Fruit fly (Drosophila melanogaster) whole organism, embryonic: ENCODE measurements around the gene TyrRS.

ENCODE experiments used
- Atf3 ChIP-seq: fragments of 200-800 bp; sonication (Bioruptor generic); optimal IDR thresholded peaks from 3 replicates; lab custom pipeline; 2016; ENCODE audit warnings: missing biosample characterization, missing genetic modification characterization
- Blimp-1 ChIP-seq: fragments of 200-800 bp; sonication (Bioruptor generic); optimal IDR thresholded peaks from 3 replicates; lab custom pipeline; 2018; ENCODE audit warnings: missing biosample characterization, missing genetic modification characterization, mild to moderate bottlenecking, moderate library complexity, missing genetic modification reagents
- CG10565 ChIP-seq: fragments of 200-800 bp; sonication (Bioruptor generic); optimal IDR thresholded peaks from 3 replicates; lab custom pipeline; 2016; ENCODE audit warnings: missing biosample characterization, mild to moderate bottlenecking, missing genetic modification characterization
- CG10979 ChIP-seq: fragments of 200-800 bp; sonication (Bioruptor generic); optimal IDR thresholded peaks from 2 replicates; lab custom pipeline; 2018; ENCODE audit warnings: missing biosample characterization, mild to moderate bottlenecking, missing genetic modification characterization, moderate library complexity
- CG12155 ChIP-seq: fragments of 200-800 bp; sonication (Bioruptor generic); optimal IDR thresholded peaks from 3 replicates; lab custom pipeline; 2016; ENCODE audit warnings: missing biosample characterization, missing genetic modification characterization
- CG12219 ChIP-seq: fragments of 200-800 bp; sonication (Bioruptor generic); optimal IDR thresholded peaks from 3 replicates; lab custom pipeline; 2018; ENCODE audit warnings: missing biosample characterization, mild to moderate bottlenecking, missing genetic modification characterization
- CG12391 ChIP-seq: fragments of 200-800 bp; sonication (Bioruptor generic); optimal IDR thresholded peaks from 3 replicates; lab custom pipeline; 2018; ENCODE audit warnings: missing biosample characterization, mild to moderate bottlenecking, missing genetic modification characterization, moderate library complexity
- CG12769 ChIP-seq: fragments of 200-800 bp; sonication (Bioruptor generic); optimal IDR thresholded peaks from 2 replicates; lab custom pipeline; 2019; ENCODE audit warnings: missing biosample characterization, mild to moderate bottlenecking, missing genetic modification characterization, moderate library complexity
- CG13287 ChIP-seq: fragments of 200-800 bp; sonication (Bioruptor generic); IDR thresholded peaks from 2 replicates; pipeline ENCODE4 v1.3.6; 2022; ENCODE audit warnings: missing biosample characterization, missing genetic modification characterization; ENCODE audit not compliant: partially characterized antibody
- CG13296 ChIP-seq: fragments of 200-800 bp; sonication (Bioruptor generic); optimal IDR thresholded peaks from 3 replicates; lab custom pipeline; 2018; ENCODE audit warnings: missing biosample characterization, mild to moderate bottlenecking, missing genetic modification characterization
- CG14965 ChIP-seq: fragments of 200-800 bp; sonication (Bioruptor generic); optimal IDR thresholded peaks from 2 replicates; lab custom pipeline; 2016; ENCODE audit warnings: missing biosample characterization, missing genetic modification characterization, borderline replicate concordance
- CG1603 ChIP-seq: fragments of 200-800 bp; sonication (Bioruptor generic); optimal IDR thresholded peaks from 2 replicates; lab custom pipeline; 2019; ENCODE audit warnings: missing biosample characterization, mild to moderate bottlenecking, missing genetic modification characterization, moderate library complexity
- CG17328 ChIP-seq: fragments of 200-800 bp; sonication (Bioruptor generic); IDR thresholded peaks from 2 replicates; pipeline ENCODE4 v1.3.6; 2022; ENCODE audit warnings: missing biosample characterization, missing genetic modification characterization
- CG17829 ChIP-seq: fragments of 200-800 bp; optimal IDR thresholded peaks from 2 replicates; lab custom pipeline; 2019; ENCODE audit warnings: missing biosample characterization, mild to moderate bottlenecking, missing genetic modification characterization, moderate library complexity
- CG3847 ChIP-seq: fragments of 200-800 bp; sonication (Bioruptor generic); IDR thresholded peaks from 2 replicates; pipeline ENCODE4 v1.3.6; 2022; ENCODE audit warnings: missing biosample characterization, missing genetic modification characterization
- CG4282 ChIP-seq: fragments of 200-800 bp; sonication (Bioruptor generic); optimal IDR thresholded peaks from 2 replicates; lab custom pipeline; 2016; ENCODE audit warnings: missing biosample characterization, missing genetic modification characterization
- CG4820 ChIP-seq: fragments of 200-800 bp; sonication (Bioruptor generic); optimal IDR thresholded peaks from 3 replicates; lab custom pipeline; 2016; ENCODE audit warnings: missing biosample characterization, missing genetic modification characterization
- CG5180 ChIP-seq: fragments of 200-800 bp; sonication (Bioruptor generic); optimal IDR thresholded peaks from 3 replicates; lab custom pipeline; 2017; ENCODE audit warnings: missing biosample characterization, missing genetic modification characterization, mild to moderate bottlenecking, moderate library complexity, missing genetic modification reagents
- CG6272 ChIP-seq: fragments of 200-800 bp; sonication (Bioruptor generic); IDR thresholded peaks from 2 replicates; pipeline ENCODE4 v1.3.6; 2022; ENCODE audit warnings: missing biosample characterization, missing genetic modification characterization
- CG6654 ChIP-seq: fragments of 200-800 bp; sonication (Bioruptor generic); optimal IDR thresholded peaks from 2 replicates; lab custom pipeline; 2017; ENCODE audit warnings: missing biosample characterization, mild to moderate bottlenecking, missing genetic modification characterization
- CG6689 ChIP-seq: fragments of 200-800 bp; sonication (Bioruptor generic); IDR thresholded peaks from 2 replicates; pipeline ENCODE4 v1.3.6; 2022; ENCODE audit warnings: missing biosample characterization, missing genetic modification characterization
- CG9797 ChIP-seq: fragments of 200-800 bp; sonication (Bioruptor generic); optimal IDR thresholded peaks from 3 replicates; lab custom pipeline; 2018; ENCODE audit warnings: missing biosample characterization, mild to moderate bottlenecking, missing genetic modification characterization
- D ChIP-seq, 2 experiments: fragments of 200-800 bp in 1 of 2; fragments of >200 bp in 1 of 2; sonication (Bioruptor generic) in 1 of 2; optimal IDR thresholded peaks; 2 replicates in 1 of 2; 3 replicates in 1 of 2; lab custom pipeline; 2017; ENCODE audit warnings: mild to moderate bottlenecking in 1 of 2, missing biosample characterization in 1 of 2, missing genetic modification characterization in 1 of 2, missing genetic modification reagents in 1 of 2
- E2f1 ChIP-seq: fragments of 200-800 bp; sonication (Bioruptor generic); IDR thresholded peaks from 2 replicates; pipeline ENCODE4 v1.3.6; 2022; ENCODE audit warnings: missing biosample characterization, missing genetic modification characterization
- Elba2 ChIP-seq: fragments of 200-800 bp; sonication (Bioruptor generic); optimal IDR thresholded peaks from 3 replicates; lab custom pipeline; 2016; ENCODE audit warnings: missing biosample characterization, missing genetic modification characterization
- Fer2 ChIP-seq: fragments of 200-800 bp; sonication (Bioruptor generic); optimal IDR thresholded peaks from 2 replicates; lab custom pipeline; 2018; ENCODE audit warnings: missing biosample characterization, mild to moderate bottlenecking, missing genetic modification characterization, moderate library complexity
- Hey ChIP-seq: fragments of 200-800 bp; sonication (Bioruptor generic); optimal IDR thresholded peaks from 3 replicates; lab custom pipeline; 2018; ENCODE audit warnings: missing biosample characterization, mild to moderate bottlenecking, missing genetic modification characterization
- Meics ChIP-seq: fragments of 200-800 bp; sonication (Bioruptor generic); optimal IDR thresholded peaks from 2 replicates; lab custom pipeline; 2017; ENCODE audit warnings: missing biosample characterization, mild to moderate bottlenecking, missing genetic modification characterization
- NC2β ChIP-seq: fragments of 200-800 bp; sonication (Bioruptor generic); optimal IDR thresholded peaks from 2 replicates; lab custom pipeline; 2016; ENCODE audit warnings: missing biosample characterization, missing genetic modification characterization
- Nf-YC ChIP-seq: fragments of 200-800 bp; optimal IDR thresholded peaks from 3 replicates; lab custom pipeline; 2019; ENCODE audit warnings: missing biosample characterization, mild to moderate bottlenecking, missing genetic modification characterization, moderate library complexity
- Oli ChIP-seq: fragments of 200-800 bp; sonication (Bioruptor generic); optimal IDR thresholded peaks from 2 replicates; lab custom pipeline; 2018; ENCODE audit warnings: missing biosample characterization, mild to moderate bottlenecking, missing genetic modification characterization, moderate library complexity
- Rx ChIP-seq: fragments of 200-800 bp; sonication (Bioruptor generic); IDR thresholded peaks from 2 replicates; pipeline ENCODE4 v1.3.6; 2022; ENCODE audit warnings: missing biosample characterization, missing genetic modification characterization
- Side ChIP-seq: fragments of 200-800 bp; sonication (Bioruptor generic); optimal IDR thresholded peaks from 2 replicates; lab custom pipeline; 2016; ENCODE audit warnings: missing biosample characterization, missing genetic modification characterization
- Six4 ChIP-seq: fragments of 200-800 bp; sonication (Bioruptor generic); optimal IDR thresholded peaks from 2 replicates; lab custom pipeline; 2016; ENCODE audit warnings: missing biosample characterization, missing genetic modification characterization
- YL-1 ChIP-seq: fragments of 200-800 bp; sonication (Bioruptor generic); optimal IDR thresholded peaks from 3 replicates; lab custom pipeline; 2017; ENCODE audit warnings: missing biosample characterization, mild to moderate bottlenecking, missing genetic modification characterization
- abd-A ChIP-seq: fragments of 200-800 bp; sonication (Bioruptor generic); optimal IDR thresholded peaks from 3 replicates; lab custom pipeline; 2019; ENCODE audit warnings: missing biosample characterization, mild to moderate bottlenecking, missing genetic modification characterization, moderate library complexity
- al ChIP-seq: fragments of 200-800 bp; sonication (Bioruptor generic); IDR thresholded peaks from 2 replicates; pipeline ENCODE4 v1.3.6; 2022; ENCODE audit warnings: missing biosample characterization, missing genetic modification characterization
- dati ChIP-seq: fragments of 200-800 bp; sonication (Bioruptor generic); IDR thresholded peaks from 2 replicates; pipeline ENCODE4 v1.3.6; 2022; ENCODE audit warnings: missing biosample characterization, missing genetic modification characterization
- en ChIP-seq: fragments of 200-800 bp; sonication (Bioruptor generic); optimal IDR thresholded peaks from 2 replicates; lab custom pipeline; 2016; ENCODE audit warnings: missing biosample characterization, missing genetic modification characterization
- esg ChIP-seq: fragments of 200-800 bp; sonication (Bioruptor generic); conservative IDR thresholded peaks from 2 replicates; pipeline ENCODE4 v1.3.6; 2022; ENCODE audit warnings: missing biosample characterization, missing genetic modification characterization
- fd96Cb ChIP-seq: fragments of 200-800 bp; sonication (Bioruptor generic); optimal IDR thresholded peaks from 2 replicates; lab custom pipeline; 2018; ENCODE audit warnings: missing biosample characterization, mild to moderate bottlenecking, missing genetic modification characterization, moderate library complexity
- nau ChIP-seq: fragments of 200-800 bp; sonication (Bioruptor generic); optimal IDR thresholded peaks from 3 replicates; lab custom pipeline; 2017; ENCODE audit warnings: missing biosample characterization, mild to moderate bottlenecking, missing genetic modification characterization, missing genetic modification reagents
- nerfin-2 ChIP-seq: fragments of 200-800 bp; sonication (Bioruptor generic); IDR thresholded peaks from 2 replicates; pipeline ENCODE4 v1.3.6; 2022; ENCODE audit warnings: missing biosample characterization, missing genetic modification characterization; ENCODE audit not compliant: partially characterized antibody
- onecut ChIP-seq: fragments of 200-800 bp; sonication (Bioruptor generic); IDR thresholded peaks from 2 replicates; pipeline ENCODE4 v1.3.6; 2022; ENCODE audit warnings: missing biosample characterization, missing genetic modification characterization
- peb ChIP-seq: fragments of 200-800 bp; sonication (Bioruptor generic); IDR thresholded peaks from 2 replicates; pipeline ENCODE4 v1.3.6; 2022; ENCODE audit warnings: missing biosample characterization, missing genetic modification characterization
- pzg ChIP-seq: fragments of 200-800 bp; sonication (Bioruptor generic); optimal IDR thresholded peaks from 3 replicates; lab custom pipeline; 2018; ENCODE audit warnings: missing biosample characterization, mild to moderate bottlenecking, missing genetic modification characterization, moderate library complexity
- row ChIP-seq: fragments of 200-800 bp; sonication (Bioruptor generic); IDR thresholded peaks from 3 replicates; pipeline ENCODE4 v1.3.6; 2022; ENCODE audit warnings: missing biosample characterization, missing genetic modification characterization
- ttk ChIP-seq: fragments of 200-800 bp; sonication (Bioruptor generic); IDR thresholded peaks from 2 replicates; pipeline ENCODE4 v2.1.2; 2022; ENCODE audit warnings: missing biosample characterization, missing genetic modification characterization
- twi ChIP-seq: fragments of 200-800 bp; optimal IDR thresholded peaks from 2 replicates; lab custom pipeline; 2019; ENCODE audit warnings: missing biosample characterization, mild to moderate bottlenecking, missing genetic modification characterization, moderate library complexity

Gene TyrRS

dm6 chr3L:16407815-16408608 lies 11.1 kb downstream of the TyrRS start (continued):
- TF ChIP-seq CG6272 (GFP tag; lab: Robert Waterston, UW): no peak
- no peak for TF ChIP-seq CG3847 (GFP tag; lab: Robert Waterston, UW)
- TF ChIP-seq Rx (GFP tag; lab: Robert Waterston, UW): no peak
- TF ChIP-seq Hey (tag; lab: Kevin White, UChicago): peak; percentile 68
- peak; percentile 5 for TF ChIP-seq Nf-YC (tag; lab: Kevin White, UChicago)
- no peak for TF ChIP-seq CG9797
- peak; percentile 1 for TF ChIP-seq CG12219 (GFP tag; lab: Kevin White, UChicago)
- no peak for TF ChIP-seq ttk (GFP tag; lab: Robert Waterston, UW)
- TF ChIP-seq dati (GFP tag; lab: Robert Waterston, UW): no peak
- no peak for TF ChIP-seq al (GFP tag; lab: Robert Waterston, UW)
- no peak for TF ChIP-seq Six4
- TF ChIP-seq en (GFP tag; lab: Kevin White, UChicago): no peak
- TF ChIP-seq CG12155 (GFP tag; lab: Kevin White, UChicago): no peak
- 0 out of 2 replicates have a peak, but pooled peaks have one; percentile 11 for TF ChIP-seq CG17328 (GFP tag; lab: Robert Waterston, UW)
- TF ChIP-seq Fer2 (tag; lab: Kevin White, UChicago): no peak
- no peak for TF ChIP-seq peb
- no peak for TF ChIP-seq CG12769 (tag; lab: Kevin White, UChicago)
- no peak for TF ChIP-seq CG17829
- TF ChIP-seq CG10979 (tag; lab: Kevin White, UChicago): peak; percentile 49
- peak; percentile 74 for TF ChIP-seq abd-A (tag; lab: Kevin White, UChicago)
- TF ChIP-seq CG6654 (GFP tag; lab: Kevin White, UChicago): no peak
- TF ChIP-seq twi: peak; percentile 90
- no peak for TF ChIP-seq nerfin-2 (GFP tag; lab: Robert Waterston, UW)
- TF ChIP-seq fd96Cb (tag; lab: Kevin White, UChicago): no peak
- TF ChIP-seq E2f1 (GFP tag; lab: Robert Waterston, UW): no peak
- no peak for TF ChIP-seq nau (GFP tag; lab: Kevin White, UChicago)
- peak; percentile 83 for TF ChIP-seq CG14965
- TF ChIP-seq CG12391 (tag; lab: Kevin White, UChicago): no peak
- TF ChIP-seq Side (GFP tag; lab: Kevin White, UChicago): no peak
- no peak for TF ChIP-seq CG4820 (GFP tag; lab: Kevin White, UChicago)
- no peak for TF ChIP-seq Oli (tag; lab: Kevin White, UChicago)
- TF ChIP-seq CG13287 (GFP tag; lab: Robert Waterston, UW): no peak; the same call in 1 of the 2 replicates
- TF ChIP-seq Atf3 (GFP tag; lab: Kevin White, UChicago): no peak
- no peak for TF ChIP-seq Blimp-1 (GFP tag; lab: Kevin White, UChicago)
- TF ChIP-seq Meics (GFP tag; lab: Kevin White, UChicago): no peak
- no peak for TF ChIP-seq D (optimal IDR thresholded peaks at IDR 0.05; lab: Kevin White, UChicago)
- TF ChIP-seq D (GFP tag; optimal IDR thresholded peaks at IDR 0.05; lab: Kevin White, UChicago): no peak
- no peak for TF ChIP-seq NC2β
- no peak for TF ChIP-seq esg (GFP tag; lab: Robert Waterston, UW)
- TF ChIP-seq pzg (GFP tag; lab: Kevin White, UChicago): no peak
- TF ChIP-seq onecut: no peak
- TF ChIP-seq row: no peak
- no peak for TF ChIP-seq CG13296
- no peak for TF ChIP-seq CG6689 (GFP tag; lab: Robert Waterston, UW)
- TF ChIP-seq CG1603 (tag; lab: Kevin White, UChicago): no peak
- no peak for TF ChIP-seq CG10565 (GFP tag; lab: Kevin White, UChicago)
- TF ChIP-seq CG5180 (GFP tag; lab: Kevin White, UChicago): no peak
- peak; percentile 83 for TF ChIP-seq Elba2 (GFP tag; lab: Kevin White, UChicago)
- TF ChIP-seq CG4282 (GFP tag; lab: Kevin White, UChicago): no peak
- peak; percentile 31 for TF ChIP-seq YL-1 (GFP tag; lab: Kevin White, UChicago)
